Worm (Caenorhabditis elegans) whole organism, L1 larva: Measurements from ENCODE around the gene F40H3.2.

ENCODE experiments used
- alr-1 ChIP-seq: fragments of 200-800 bp; sonication (Bioruptor generic); optimal IDR thresholded peaks from 2 replicates; lab custom pipeline; 2018; ENCODE audit warnings: borderline replicate concordance, mild to moderate bottlenecking, missing genetic modification characterization, missing compliant biosample characterization
- ama-1 ChIP-seq: fragments of 150-350 bp; optimal IDR thresholded peaks from 2 replicates; lab custom pipeline; 2014
- ceh-82 ChIP-seq, 3 experiments: fragments of 150-350 bp in 1 of 3; sonication (generic microtip) in 2 of 3; optimal IDR thresholded peaks; 2 replicates each; lab custom pipeline; 2014 to 2017; ENCODE audit warnings: missing biosample characterization in 3 of 3, missing genetic modification characterization in 3 of 3
- lin-13 ChIP-seq: fragments of 150-350 bp; optimal IDR thresholded peaks from 2 replicates; lab custom pipeline; 2014; ENCODE audit warnings: missing biosample characterization, missing genetic modification reagents, missing genetic modification characterization
- lsy-2 ChIP-seq, 2 experiments: fragments of 150-350 bp; optimal IDR thresholded peaks; 2 replicates each; lab custom pipeline; 2014; ENCODE audit warnings: missing biosample characterization in 2 of 2, missing genetic modification characterization in 2 of 2
- nhr-28 ChIP-seq: fragments of 150-350 bp; optimal IDR thresholded peaks from 2 replicates; lab custom pipeline; 2014; ENCODE audit warnings: missing biosample characterization, missing genetic modification characterization

ce11 chrII:6147131-6147530 is 26.3 kb upstream of the F40H3.2 start:
- TF ChIP-seq lin-13 (GFP tag; lab: Kevin White, UChicago), result no peak
- TF ChIP-seq nhr-28 (tag; lab: Kevin White, UChicago), result no peak
- no peak for TF ChIP-seq alr-1
- TF ChIP-seq ceh-82 (tag; optimal IDR thresholded peaks at IDR 0.05; lab: Kevin White, UChicago), result no peak
- no peak for TF ChIP-seq ama-1 (lab: Kevin White, UChicago)
- no peak for TF ChIP-seq lsy-2 (tag; optimal IDR thresholded peaks at IDR 0.05; lab: Kevin White, UChicago)
